Worm (Caenorhabditis elegans) whole organism, L3 larva: ENCODE results near the gene Y51H7BR.4.

Source experiments
- ZK546.5 ChIP-seq: sonication (generic microtip); optimal IDR thresholded peaks from 2 replicates; lab custom pipeline; 2017; ENCODE audit warnings: missing biosample characterization, missing genetic modification characterization
- aly-2 ChIP-seq: fragments of 150-350 bp; optimal IDR thresholded peaks from 2 replicates; lab custom pipeline; 2014; ENCODE audit warnings: missing biosample characterization, missing genetic modification characterization
- ceh-16 ChIP-seq: sonication (generic microtip); optimal IDR thresholded peaks from 2 replicates; lab custom pipeline; 2017; ENCODE audit warnings: missing biosample characterization, missing genetic modification characterization
- ceh-28 ChIP-seq: fragments of 150-350 bp; optimal IDR thresholded peaks from 2 replicates; lab custom pipeline; 2014; ENCODE audit warnings: missing biosample characterization, missing genetic modification reagents, missing genetic modification characterization
- ceh-82 ChIP-seq: fragments of 150-350 bp; optimal IDR thresholded peaks from 2 replicates; lab custom pipeline; 2014; ENCODE audit warnings: missing biosample characterization, missing genetic modification characterization
- ceh-9 ChIP-seq: sonication (generic microtip); optimal IDR thresholded peaks from 2 replicates; lab custom pipeline; 2018; ENCODE audit warnings: missing biosample characterization, missing genetic modification characterization
- daf-12 ChIP-seq: fragments of 150-350 bp; optimal IDR thresholded peaks from 2 replicates; lab custom pipeline; 2014; ENCODE audit warnings: missing biosample characterization, missing genetic modification reagents, missing genetic modification characterization
- egl-27 ChIP-seq: sonication (generic microtip); optimal IDR thresholded peaks from 4 replicates; lab custom pipeline; 2017; ENCODE audit warnings: missing biosample characterization, missing genetic modification reagents, missing genetic modification characterization
- elt-1 ChIP-seq: fragments of 150-350 bp; optimal IDR thresholded peaks from 2 replicates; lab custom pipeline; 2014; ENCODE audit warnings: missing biosample characterization, missing genetic modification characterization
- elt-2 ChIP-seq: sonication (generic microtip); optimal IDR thresholded peaks from 2 replicates; lab custom pipeline; 2016; ENCODE audit warnings: missing genetic modification reagents, mild to moderate bottlenecking, missing genetic modification characterization, missing compliant biosample characterization
- elt-3 ChIP-seq, 3 experiments: fragments of 150-350 bp in 1 of 3; sonication (generic microtip) in 2 of 3; optimal IDR thresholded peaks; 2 replicates in 2 of 3; 4 replicates in 1 of 3; lab custom pipeline; 2014 to 2017; ENCODE audit warnings: missing biosample characterization in 3 of 3, missing genetic modification characterization in 3 of 3
- eor-1 ChIP-seq, 2 experiments: fragments of 150-350 bp; optimal IDR thresholded peaks; 2 replicates each; lab custom pipeline; 2014 to 2018; ENCODE audit warnings: missing biosample characterization in 2 of 2, missing genetic modification characterization in 2 of 2
- fkh-10 ChIP-seq: sonication (generic microtip); optimal IDR thresholded peaks from 2 replicates; lab custom pipeline; 2017; ENCODE audit warnings: missing biosample characterization, missing genetic modification reagents, missing genetic modification characterization
- hmg-11 ChIP-seq: sonication (generic microtip); optimal IDR thresholded peaks from 2 replicates; lab custom pipeline; 2016; ENCODE audit warnings: missing genetic modification characterization, missing compliant biosample characterization
- jun-1 ChIP-seq: fragments of 150-350 bp; optimal IDR thresholded peaks from 2 replicates; lab custom pipeline; 2014; ENCODE audit warnings: missing biosample characterization, missing genetic modification reagents, missing genetic modification characterization
- lin-15B ChIP-seq: fragments of 150-350 bp; optimal IDR thresholded peaks from 2 replicates; lab custom pipeline; 2014; ENCODE audit warnings: missing biosample characterization, missing genetic modification characterization
- lin-39 ChIP-seq: fragments of 150-350 bp; optimal IDR thresholded peaks from 2 replicates; lab custom pipeline; 2018; ENCODE audit warnings: missing biosample characterization, missing genetic modification reagents, missing genetic modification characterization
- lsy-12 ChIP-seq: sonication (generic microtip); optimal IDR thresholded peaks from 2 replicates; lab custom pipeline; 2016; ENCODE audit warnings: mild to moderate bottlenecking, missing genetic modification characterization, missing compliant biosample characterization
- mdl-1 ChIP-seq: fragments of 150-350 bp; optimal IDR thresholded peaks from 2 replicates; lab custom pipeline; 2014; ENCODE audit warnings: missing biosample characterization, missing genetic modification characterization
- mml-1 ChIP-seq: fragments of 150-350 bp; sonication (generic microtip); optimal IDR thresholded peaks from 3 replicates; lab custom pipeline; 2014; ENCODE audit warnings: missing biosample characterization, missing genetic modification characterization
- nfya-1 ChIP-seq: sonication (generic microtip); optimal IDR thresholded peaks from 2 replicates; lab custom pipeline; 2017; ENCODE audit warnings: missing genetic modification characterization, mild to moderate bottlenecking, missing compliant biosample characterization, antibody characterized with exemption, moderate library complexity; ENCODE audit not compliant: insufficient read depth
- nhr-11 ChIP-seq: fragments of 150-350 bp; optimal IDR thresholded peaks from 2 replicates; lab custom pipeline; 2014; ENCODE audit warnings: missing biosample characterization, missing genetic modification characterization
- nhr-12 ChIP-seq: fragments of 150-350 bp; optimal IDR thresholded peaks from 2 replicates; lab custom pipeline; 2014; ENCODE audit warnings: missing biosample characterization, missing genetic modification characterization
- nhr-23 ChIP-seq: fragments of 150-350 bp; optimal IDR thresholded peaks from 2 replicates; lab custom pipeline; 2014; ENCODE audit warnings: missing biosample characterization, missing genetic modification reagents, missing genetic modification characterization
- nhr-237 ChIP-seq: fragments of 150-350 bp; optimal IDR thresholded peaks from 2 replicates; lab custom pipeline; 2014; ENCODE audit warnings: missing biosample characterization, missing genetic modification characterization
- nhr-25 ChIP-seq: sonication (generic microtip); optimal IDR thresholded peaks from 2 replicates; lab custom pipeline; 2017; ENCODE audit warnings: missing biosample characterization, missing genetic modification characterization
- nhr-43 ChIP-seq: sonication (generic microtip); optimal IDR thresholded peaks from 2 replicates; lab custom pipeline; 2016; ENCODE audit warnings: mild to moderate bottlenecking, missing genetic modification characterization, missing compliant biosample characterization; ENCODE audit not compliant: poor library complexity, severe bottlenecking
- nhr-76 ChIP-seq: fragments of 150-350 bp; sonication (generic microtip); optimal IDR thresholded peaks from 5 replicates; lab custom pipeline; 2014; ENCODE audit warnings: missing biosample characterization, missing genetic modification characterization
- nhr-77 ChIP-seq: fragments of 150-350 bp; optimal IDR thresholded peaks from 2 replicates; lab custom pipeline; 2014; ENCODE audit warnings: missing biosample characterization, missing genetic modification characterization
- pqm-1 ChIP-seq: fragments of 150-350 bp; optimal IDR thresholded peaks from 2 replicates; lab custom pipeline; 2017; ENCODE audit warnings: missing biosample characterization, missing genetic modification characterization, inconsistent platforms
- sea-2 ChIP-seq: fragments of 150-350 bp; sonication (generic microtip); optimal IDR thresholded peaks from 4 replicates; lab custom pipeline; 2014; ENCODE audit warnings: missing biosample characterization, missing genetic modification reagents, missing genetic modification characterization
- skn-1 ChIP-seq: fragments of 150-350 bp; optimal IDR thresholded peaks from 2 replicates; lab custom pipeline; 2014; ENCODE audit warnings: missing biosample characterization, missing genetic modification characterization
- snpc-4 ChIP-seq: fragments of 150-350 bp; optimal IDR thresholded peaks from 2 replicates; lab custom pipeline; 2014; ENCODE audit warnings: missing biosample characterization, missing genetic modification characterization
- unc-39 ChIP-seq: sonication (generic microtip); optimal IDR thresholded peaks from 4 replicates; lab custom pipeline; 2017; ENCODE audit warnings: missing biosample characterization, missing genetic modification characterization
- zag-1 ChIP-seq: fragments of 150-350 bp; optimal IDR thresholded peaks from 2 replicates; lab custom pipeline; 2014; ENCODE audit warnings: missing biosample characterization, missing genetic modification characterization
- ztf-4 ChIP-seq: fragments of 150-350 bp; optimal IDR thresholded peaks from 2 replicates; lab custom pipeline; 2014; ENCODE audit warnings: missing biosample characterization, missing genetic modification characterization

Gene Y51H7BR.4

ce11 chrII:1560839-1561238, 31.7 kb downstream of the Y51H7BR.4 start:
- TF ChIP-seq nhr-11 (tag; lab: Kevin White, UChicago) (no peak), snpc-4 (tag; lab: Kevin White, UChicago) (no peak), zag-1 (no peak), jun-1 (tag; lab: Kevin White, UChicago) (no peak), mdl-1 (tag; lab: Kevin White, UChicago) (no peak), ceh-9 (no peak), nhr-23 (tag; lab: Kevin White, UChicago) (no peak), nhr-77 (tag; lab: Kevin White, UChicago) (no peak), elt-1 (tag; lab: Kevin White, UChicago) (no peak), aly-2 (tag; lab: Kevin White, UChicago) (no peak), elt-3 (tag; optimal IDR thresholded peaks at IDR 0.05; lab: Kevin White, UChicago) (no peak), ceh-16 (tag; lab: Kevin White, UChicago) (no peak), nhr-12 (no peak), mml-1 (no peak), nhr-25 (tag; lab: Kevin White, UChicago) (no peak), nhr-76 (no peak), daf-12 (tag; lab: Kevin White, UChicago) (no peak)

ce11 chrII:1561863-1562262, 32.7 kb downstream of the Y51H7BR.4 start, which contains the start of gene K05F6.14:
Gene K05F6.14 (plus strand): TSS chrII:1562163.
- no peak for TF ChIP-seq nhr-77 (tag; lab: Kevin White, UChicago)
- no peak for TF ChIP-seq ceh-16 (tag; lab: Kevin White, UChicago)
- no peak for TF ChIP-seq fkh-10
- no peak for TF ChIP-seq lin-39
- no peak for TF ChIP-seq mml-1
- no peak for TF ChIP-seq jun-1 (tag; lab: Kevin White, UChicago)
- TF ChIP-seq elt-2 (tag; lab: Kevin White, UChicago) = no peak
- TF ChIP-seq daf-12 (tag; lab: Kevin White, UChicago) = no peak
- no peak for TF ChIP-seq nhr-43
- no peak for TF ChIP-seq nhr-76
- no peak for TF ChIP-seq sea-2 (GFP tag; lab: Kevin White, UChicago)
- no peak for TF ChIP-seq aly-2 (tag; lab: Kevin White, UChicago)
- no peak for TF ChIP-seq nfya-1 (tag; lab: Kevin White, UChicago)
- no peak for TF ChIP-seq lsy-12 (tag; lab: Kevin White, UChicago)
- TF ChIP-seq nhr-11 (tag; lab: Kevin White, UChicago) = no peak
- TF ChIP-seq zag-1 = no peak

DNA sequence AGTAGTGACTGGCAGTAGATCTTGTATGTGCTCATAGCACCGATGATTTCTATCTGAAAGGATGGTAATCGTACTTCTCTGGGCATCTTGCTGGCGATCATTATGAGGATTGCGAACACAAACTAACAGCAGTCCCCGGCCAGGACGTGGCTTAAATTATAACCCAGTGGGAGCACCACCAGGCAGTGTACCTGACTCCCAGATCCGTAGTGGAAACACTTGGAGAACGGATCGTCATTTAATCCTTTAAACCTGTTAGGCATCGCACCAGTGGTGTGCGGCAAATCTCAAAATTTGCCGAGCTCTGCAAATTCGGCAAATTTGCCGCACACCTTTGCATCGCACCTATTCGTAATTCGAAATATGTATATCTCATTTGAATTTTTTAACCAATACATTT, 38.5 kb downstream of the Y51H7BR.4 start, which contains the start of gene K05F6.8:
TSS of gene K05F6.8 (minus strand) at position 101 of the 400 bp plus-strand sequence.
- TF ChIP-seq nfya-1 (tag; lab: Kevin White, UChicago) (no peak), snpc-4 (tag; lab: Kevin White, UChicago) (no peak), eor-1 (tag; optimal IDR thresholded peaks at IDR 0.05; lab: Kevin White, UChicago) (no peak), mml-1 (no peak), unc-39 (tag; lab: Kevin White, UChicago) (no peak), elt-2 (tag; lab: Kevin White, UChicago) (no peak), hmg-11 (tag; lab: Kevin White, UChicago) (no peak), ceh-28 (tag; lab: Kevin White, UChicago) (no peak), ceh-82 (tag; lab: Kevin White, UChicago) (no peak), nhr-76 (no peak), ZK546.5 (tag; lab: Kevin White, UChicago) (no peak), nhr-237 (tag; lab: Kevin White, UChicago) (no peak)

ce11 chrII:1568214-1568613, 39.1 kb downstream of the Y51H7BR.4 start, which contains the start of gene fbxb-49:
Gene fbxb-49 (plus strand): TSS chrII:1568514.
- no peak for TF ChIP-seq pqm-1 (tag; lab: Kevin White, UChicago)
- TF ChIP-seq ztf-4 = no peak
- TF ChIP-seq lin-15B (tag; lab: Kevin White, UChicago) = no peak
- TF ChIP-seq ceh-16 (tag; lab: Kevin White, UChicago) = no peak
- TF ChIP-seq elt-1 (tag; lab: Kevin White, UChicago) = no peak
- no peak for TF ChIP-seq lin-39
- no peak for TF ChIP-seq daf-12 (tag; lab: Kevin White, UChicago)

ce11 chrII:1571032-1571431, 41.9 kb downstream of the Y51H7BR.4 start, which contains the start of gene fbxb-46:
Gene fbxb-46 (minus strand): TSS chrII:1571132.
- TF ChIP-seq mdl-1 (tag; lab: Kevin White, UChicago) (no peak), ZK546.5 (tag; lab: Kevin White, UChicago) (no peak), ztf-4 (no peak), ceh-16 (tag; lab: Kevin White, UChicago) (no peak), nhr-12 (no peak), unc-39 (tag; lab: Kevin White, UChicago) (no peak), skn-1 (no peak), snpc-4 (tag; lab: Kevin White, UChicago) (no peak), egl-27 (no peak), fkh-10 (no peak), nhr-11 (tag; lab: Kevin White, UChicago) (no peak), elt-1 (tag; lab: Kevin White, UChicago) (no peak), ceh-28 (tag; lab: Kevin White, UChicago) (no peak), mml-1 (no peak), nhr-43 (no peak), nhr-25 (tag; lab: Kevin White, UChicago) (no peak), elt-3 (tag; optimal IDR thresholded peaks at IDR 0.05; lab: Kevin White, UChicago) (no peak), lsy-12 (tag; lab: Kevin White, UChicago) (no peak)
